Fruit fly (Drosophila melanogaster) whole organism, wandering third instar larva: ENCODE results near the gene RhoGAP92B.

ENCODE experiments used
- Dfd ChIP-seq: fragments of >200 bp; optimal IDR thresholded peaks from 2 replicates; lab custom pipeline; 2017; ENCODE audit warnings: missing biosample characterization, missing genetic modification characterization
- Dif ChIP-seq: fragments of 200-275, 200-300 bp; sonication (Bioruptor generic); optimal IDR thresholded peaks from 2 replicates; lab custom pipeline; 2018; ENCODE audit warnings: missing biosample characterization, missing genetic modification characterization; ENCODE audit not compliant: partially characterized antibody
- Hr78 ChIP-seq: fragments of >200 bp; optimal IDR thresholded peaks from 2 replicates; lab custom pipeline; 2017; ENCODE audit warnings: missing biosample characterization, missing genetic modification characterization
- Mio ChIP-seq: sonication (Bioruptor generic); optimal IDR thresholded peaks from 2 replicates; lab custom pipeline; 2016; ENCODE audit warnings: missing biosample characterization, missing genetic modification characterization
- Vsx2 ChIP-seq: fragments of 200-300, 225-300 bp; sonication (Bioruptor generic); optimal IDR thresholded peaks from 2 replicates; lab custom pipeline; 2018; ENCODE audit warnings: missing biosample characterization, missing genetic modification characterization; ENCODE audit not compliant: partially characterized antibody
- h ChIP-seq: fragments of 200-800 bp; sonication (Bioruptor generic); optimal IDR thresholded peaks from 3 replicates; lab custom pipeline; 2016; ENCODE audit warnings: missing biosample characterization, mild to moderate bottlenecking, missing genetic modification characterization

DNA sequence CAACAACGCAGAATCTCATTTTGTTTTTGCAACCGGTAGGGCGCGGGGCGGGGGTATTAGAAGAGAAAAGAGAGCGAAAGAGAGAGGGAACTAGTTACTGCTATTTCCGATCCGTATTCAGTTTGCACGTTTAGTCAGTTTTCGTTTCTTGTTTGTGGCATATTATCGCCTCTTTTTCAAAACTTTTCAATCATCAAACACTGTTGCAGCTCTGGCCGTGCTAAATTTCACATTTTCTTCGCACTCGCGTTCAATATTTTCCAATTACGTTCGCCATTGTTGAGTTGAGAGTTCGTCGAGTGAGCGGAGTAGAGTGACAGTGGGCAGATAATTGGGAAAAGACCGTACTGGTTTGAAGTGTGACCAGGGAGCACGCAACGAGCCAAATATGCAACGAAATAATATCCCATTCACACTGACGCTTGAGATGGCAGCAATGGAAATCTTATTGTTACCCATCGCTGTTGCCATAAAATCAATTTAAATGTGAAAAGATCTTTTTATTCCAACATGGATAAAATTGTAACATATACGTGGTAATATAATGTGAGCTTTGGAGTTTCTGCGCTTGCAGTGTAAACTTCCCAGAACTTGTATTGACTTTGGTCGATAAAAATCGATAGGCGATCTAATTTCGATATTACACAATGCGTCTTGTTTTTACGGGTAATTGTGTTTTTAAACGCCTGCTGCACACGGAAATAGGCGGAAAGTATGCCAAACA is 43.8 kb upstream of the RhoGAP92B start, which contains the start of the genes Ire1 and Mrm2:
- TF ChIP-seq Vsx2, result no peak
- peak; percentile 60 for TF ChIP-seq Dif (GFP tag; lab: Kevin White, UChicago)
- TF ChIP-seq Hr78 (GFP tag; lab: Kevin White, UChicago), result peak; percentile 89
- no peak for TF ChIP-seq Mio (GFP tag; lab: Kevin White, UChicago)
- TF ChIP-seq Dfd (GFP tag; lab: Kevin White, UChicago), result no peak
- peak; percentile 77 for TF ChIP-seq h (GFP tag; lab: Kevin White, UChicago)
